Worm (Caenorhabditis elegans): Measurements from ENCODE around the gene lpr-5.

lpr-5 gene

DNA sequence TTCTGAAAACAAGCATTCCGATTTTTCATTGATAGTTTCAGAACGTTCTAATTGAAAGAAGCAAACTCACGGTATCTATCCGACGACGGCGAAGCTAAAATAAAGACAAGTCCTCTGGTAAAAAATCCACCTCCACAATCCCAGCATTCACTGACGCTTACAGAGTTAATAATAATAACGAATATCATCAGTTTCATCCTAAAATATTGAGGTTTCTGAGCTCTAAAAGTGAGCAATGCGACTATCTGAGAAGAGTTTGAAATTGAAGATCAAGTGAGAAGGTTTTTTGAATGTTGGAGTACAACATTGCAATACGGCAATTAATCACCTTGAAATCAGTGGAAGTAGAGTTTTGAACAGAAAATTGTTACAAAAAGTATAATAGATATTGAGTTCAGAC, 14.6 kb downstream of the lpr-5 start, which contains the start of gene W04G3.12:
Gene W04G3.12 (minus strand): TSS at position 311 of the 400 bp plus-strand sequence.
- TF ChIP-seq dao-5 (tag; optimal IDR thresholded peaks at IDR 0.05) (no peak), him-1 (tag; optimal IDR thresholded peaks at IDR 0.05) (no peak), W03F9.2 (tag; optimal IDR thresholded peaks at IDR 0.05) (no peak)

DNA sequence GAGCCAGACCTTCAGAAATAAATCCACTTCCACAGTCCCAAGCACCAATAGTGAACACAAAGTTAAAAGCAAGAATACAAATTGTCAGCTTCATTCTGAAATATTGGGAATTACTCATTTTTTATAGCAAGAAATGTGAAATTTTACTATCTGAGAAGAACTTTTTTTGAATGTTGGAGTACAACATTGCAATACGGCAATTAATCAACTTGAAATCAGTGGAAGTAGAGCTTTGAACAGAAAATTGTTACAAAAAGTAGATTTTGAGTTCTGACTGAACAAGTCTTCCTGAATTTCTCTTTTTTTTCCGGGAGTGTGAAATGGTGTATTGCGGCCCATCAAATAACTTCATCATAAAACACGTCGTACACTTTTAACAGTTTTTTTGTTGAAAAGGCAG, 16.2 kb downstream of the lpr-5 start, which contains the start of gene W04G3.10:
Gene W04G3.10 (minus strand): TSS at position 101 of the 400 bp plus-strand sequence.
- TF ChIP-seq him-1 (tag; optimal IDR thresholded peaks at IDR 0.05) (no peak), W03F9.2 (tag; optimal IDR thresholded peaks at IDR 0.05) (no peak), dao-5 (tag; optimal IDR thresholded peaks at IDR 0.05) (no peak)

ce11 chrX:11079667-11080066, 17.7 kb downstream of the lpr-5 start, which contains the start of gene W04G3.13:
Gene W04G3.13 (minus strand): TSS chrX:11079767.
- no peak for TF ChIP-seq W03F9.2 (tag; optimal IDR thresholded peaks at IDR 0.05)
- TF ChIP-seq dao-5 (tag; optimal IDR thresholded peaks at IDR 0.05) = no peak
- TF ChIP-seq him-1 (tag; optimal IDR thresholded peaks at IDR 0.05) = no peak

DNA sequence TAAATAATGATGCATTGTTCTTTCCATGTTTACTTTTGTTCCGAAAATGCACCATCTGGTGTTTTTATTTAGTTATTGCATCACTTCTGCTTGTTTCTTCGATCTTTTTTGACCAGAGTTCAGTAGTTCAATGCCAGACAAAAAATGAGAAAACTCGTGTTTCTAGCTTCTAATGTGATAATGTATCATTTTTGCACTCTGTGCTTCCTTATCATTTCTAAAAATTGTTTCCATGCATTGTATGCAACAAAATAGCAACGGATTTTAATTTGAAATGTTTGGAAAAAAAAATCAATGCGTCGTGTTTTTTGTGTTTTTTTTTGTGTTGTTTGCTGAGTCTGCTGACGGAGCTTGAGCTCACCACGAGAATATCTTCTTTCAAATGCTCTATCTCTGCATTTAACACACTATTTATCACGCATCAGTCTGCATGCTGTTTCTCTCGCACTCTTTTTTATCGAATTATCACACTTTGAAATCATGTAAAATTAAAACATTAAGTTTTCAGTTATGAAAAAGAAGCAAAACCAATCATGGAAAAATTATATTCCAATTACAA, 18.3 kb downstream of the lpr-5 start, which contains the start of gene sulp-7:
Gene sulp-7 (plus strand): TSS at position 509 of the 559 bp plus-strand sequence.
- TF ChIP-seq W03F9.2 (tag; optimal IDR thresholded peaks at IDR 0.05) = no peak
- no peak for TF ChIP-seq him-1 (tag; optimal IDR thresholded peaks at IDR 0.05)
- no peak for TF ChIP-seq dao-5 (tag; optimal IDR thresholded peaks at IDR 0.05)

ce11 chrX:11085162-11085561, 23.2 kb downstream of the lpr-5 start, which contains the start of gene W04G3.7:
Gene W04G3.7 (minus strand): TSS chrX:11085262.
- TF ChIP-seq dao-5 (tag; optimal IDR thresholded peaks at IDR 0.05) (no peak), W03F9.2 (tag; optimal IDR thresholded peaks at IDR 0.05) (no peak), him-1 (tag; optimal IDR thresholded peaks at IDR 0.05) (no peak)

- no peak for TF ChIP-seq dao-5 (tag; optimal IDR thresholded peaks at IDR 0.05)
- TF ChIP-seq him-1 (tag; optimal IDR thresholded peaks at IDR 0.05) = no peak
- TF ChIP-seq W03F9.2 (tag; optimal IDR thresholded peaks at IDR 0.05) = no peak
Measured at ce11 chrX:11088952-11089351, 27.0 kb downstream of the lpr-5 start, which contains the start of gene W04G3.11. Gene W04G3.11 (plus strand): TSS chrX:11089195.

DNA sequence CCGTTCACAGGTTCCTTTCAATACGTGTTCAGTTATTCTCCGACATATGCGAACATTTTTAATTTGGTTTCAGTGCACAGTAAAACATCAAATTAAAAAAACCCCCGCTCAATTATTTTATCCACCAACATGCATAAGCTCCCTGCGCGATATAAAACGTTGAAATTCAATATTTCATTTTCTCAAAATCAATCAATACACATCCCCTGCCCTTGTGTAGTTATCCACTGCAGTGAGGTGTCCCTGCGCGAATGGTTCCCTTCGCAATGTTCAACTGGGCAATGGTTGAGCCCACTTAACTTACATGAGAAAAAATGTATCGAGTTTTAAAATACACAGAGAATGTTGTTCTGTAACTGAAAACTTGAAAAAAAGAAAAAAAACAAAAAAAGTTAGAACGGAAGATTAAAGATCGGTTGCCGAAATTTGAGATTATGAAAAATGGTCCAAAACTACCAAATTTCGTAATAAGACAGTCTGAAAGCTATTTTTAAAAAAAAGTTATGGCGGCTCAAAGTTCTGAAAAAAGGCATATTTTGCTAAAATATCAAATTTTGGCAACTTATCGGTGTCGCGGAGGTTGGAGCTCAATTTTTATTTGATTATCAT, 32.2 kb downstream of the lpr-5 start:
- peak; percentile 98 for TF ChIP-seq W03F9.2 (tag; optimal IDR thresholded peaks at IDR 0.05)
- peak; percentile 100 for TF ChIP-seq him-1 (tag; optimal IDR thresholded peaks at IDR 0.05)
- TF ChIP-seq dao-5 (tag; optimal IDR thresholded peaks at IDR 0.05) = peak; percentile 95

DNA sequence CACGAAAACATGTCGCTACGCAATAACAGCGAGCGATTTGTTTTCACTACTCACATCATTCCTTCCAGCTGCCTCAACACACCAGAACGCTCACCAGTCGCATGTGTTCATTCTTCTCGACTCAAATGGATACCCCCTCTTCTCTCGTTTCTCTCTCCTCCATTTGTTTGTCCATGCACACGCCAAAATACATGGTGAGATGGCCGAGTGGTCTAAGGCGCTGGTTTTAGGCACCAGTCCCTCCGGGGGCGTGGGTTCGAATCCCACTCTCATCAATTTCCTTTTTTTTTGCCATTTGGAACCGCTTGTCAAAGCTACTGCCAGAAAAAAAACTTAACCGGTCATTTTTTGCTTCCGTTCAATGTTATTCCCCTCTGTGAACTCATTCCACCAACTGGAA, 33.6 kb downstream of the lpr-5 start:
- TF ChIP-seq dao-5 (tag; optimal IDR thresholded peaks at IDR 0.05) (peak; percentile 74), W03F9.2 (tag; optimal IDR thresholded peaks at IDR 0.05) (peak; percentile 30), him-1 (tag; optimal IDR thresholded peaks at IDR 0.05) (peak; percentile 92)

ce11 chrX:11097343-11097742, 35.4 kb downstream of the lpr-5 start:
- no peak for TF ChIP-seq dao-5 (tag; optimal IDR thresholded peaks at IDR 0.05)

- TF ChIP-seq him-1 (tag; optimal IDR thresholded peaks at IDR 0.05) (no peak), dao-5 (tag; optimal IDR thresholded peaks at IDR 0.05) (no peak), W03F9.2 (tag; optimal IDR thresholded peaks at IDR 0.05) (no peak)
Measured at ce11 chrX:11098086-11098485, 36.2 kb downstream of the lpr-5 start, which contains the start of gene W02H3.3. Gene W02H3.3 (minus strand): TSS chrX:11098186.

- no peak for TF ChIP-seq W03F9.2 (tag; optimal IDR thresholded peaks at IDR 0.05)
- TF ChIP-seq him-1 (tag; optimal IDR thresholded peaks at IDR 0.05) = no peak
- no peak for TF ChIP-seq dao-5 (tag; optimal IDR thresholded peaks at IDR 0.05)
Measured at ce11 chrX:11103173-11103572, 41.2 kb downstream of the lpr-5 start.

ce11 chrX:11104883-11105629, 43.1 kb downstream of the lpr-5 start, which contains the start of gene W02H3.1:
Gene W02H3.1 (minus strand): TSS chrX:11105460.
- TF ChIP-seq dao-5 (tag; optimal IDR thresholded peaks at IDR 0.05) (no peak), him-1 (tag; optimal IDR thresholded peaks at IDR 0.05) (no peak), W03F9.2 (tag; optimal IDR thresholded peaks at IDR 0.05) (no peak)

DNA sequence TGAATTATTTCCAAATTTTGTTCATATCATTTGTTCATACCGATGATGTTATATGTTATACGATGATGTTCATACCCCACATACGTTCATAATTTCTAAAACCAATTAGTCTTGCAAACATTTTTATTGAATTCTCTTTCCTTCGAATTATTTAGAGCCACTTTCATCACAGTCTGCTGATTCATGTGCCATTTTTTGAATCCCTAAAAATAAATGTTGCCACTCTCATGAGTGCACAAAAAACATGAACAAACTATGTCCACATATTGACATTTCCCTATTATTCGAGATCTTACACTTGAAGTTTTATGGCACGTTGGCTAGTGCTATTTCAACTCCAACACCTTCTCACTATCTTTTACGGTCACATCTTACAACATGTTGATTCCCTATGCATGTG, 45.2 kb downstream of the lpr-5 start, which contains the start of gene clc-17:
Gene clc-17 (plus strand): TSS at position 301 of the 400 bp plus-strand sequence.
- TF ChIP-seq W03F9.2 (tag; optimal IDR thresholded peaks at IDR 0.05) (no peak), him-1 (tag; optimal IDR thresholded peaks at IDR 0.05) (no peak), dao-5 (tag; optimal IDR thresholded peaks at IDR 0.05) (no peak)

DNA sequence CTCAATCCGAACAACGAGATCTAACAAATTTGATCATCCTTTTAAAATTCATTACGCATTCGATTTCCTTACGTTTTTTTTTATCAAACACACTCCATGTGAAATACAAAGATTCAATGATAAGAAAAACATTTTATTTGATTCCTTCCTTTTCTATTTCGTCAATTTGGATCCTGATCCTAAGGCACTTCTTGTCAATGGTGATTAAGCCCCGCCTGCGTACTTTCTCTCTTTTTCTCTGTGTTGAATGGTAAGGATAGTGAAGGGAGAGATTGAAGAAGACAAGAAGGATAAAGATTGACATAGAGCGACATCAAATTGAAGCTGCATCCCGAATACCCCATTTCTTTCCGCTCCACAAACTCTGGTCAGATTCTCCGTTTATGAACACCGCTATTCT, 47.3 kb downstream of the lpr-5 start, which contains the start of gene grd-1:
Gene grd-1 (plus strand): TSS at position 241 of the 400 bp plus-strand sequence.
- TF ChIP-seq W03F9.2 (tag; optimal IDR thresholded peaks at IDR 0.05) (no peak), dao-5 (tag; optimal IDR thresholded peaks at IDR 0.05) (no peak), him-1 (tag; optimal IDR thresholded peaks at IDR 0.05) (no peak)

All from whole organism, L4/young adult.